Worm (Caenorhabditis elegans): Measurements from ENCODE around the gene lgc-16.

Gene lgc-16

DNA sequence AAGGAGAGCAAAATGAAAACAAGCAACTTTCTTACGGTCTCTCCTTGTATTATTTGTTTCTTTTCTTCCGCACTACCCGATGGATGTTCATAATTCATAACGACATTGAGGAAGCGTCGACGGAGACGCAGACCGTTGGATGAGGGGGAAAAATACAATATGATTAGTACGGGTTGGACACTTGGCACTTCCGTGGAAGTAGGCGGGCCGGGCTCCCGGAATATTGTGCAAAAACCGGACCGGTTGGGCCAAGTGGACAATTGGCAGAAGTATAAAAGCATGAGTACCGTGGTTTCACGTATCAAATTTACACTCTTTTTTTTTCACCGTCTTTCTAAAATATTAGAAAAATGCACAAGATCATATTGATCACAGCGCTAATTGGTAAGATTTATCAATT lies 24.1 kb downstream of the lgc-16 start, which contains the start of gene M153.3:
Gene M153.3 (plus strand): TSS at position 301 of the 400 bp plus-strand sequence.
- TF ChIP-seq attf-6 (GFP tag; IDR thresholded peaks at IDR 0.05) (no peak), hlh-12 (tag; optimal IDR thresholded peaks at IDR 0.05) (no peak), snpc-1.3 (tag; optimal IDR thresholded peaks at IDR 0.05; ENCODE audit: insufficient read depth) (no peak), ztf-25 (GFP tag; IDR thresholded peaks at IDR 0.05) (no peak), C17E4.6 (GFP tag; IDR thresholded peaks at IDR 0.05) (no peak), madf-3 (GFP tag; IDR thresholded peaks at IDR 0.05) (no peak), nhr-120 (GFP tag; IDR thresholded peaks at IDR 0.05) (no peak), Y95B8A.8 (GFP tag; IDR thresholded peaks at IDR 0.05) (no peak), akir-1 (GFP tag; optimal IDR thresholded peaks at IDR 0.05) (no peak), unc-62 (GFP tag; optimal IDR thresholded peaks at IDR 0.05) (no peak), ets-4 (GFP tag; optimal IDR thresholded peaks at IDR 0.05) (no peak), repo-1 (tag; optimal IDR thresholded peaks at IDR 0.05) (no peak)

DNA sequence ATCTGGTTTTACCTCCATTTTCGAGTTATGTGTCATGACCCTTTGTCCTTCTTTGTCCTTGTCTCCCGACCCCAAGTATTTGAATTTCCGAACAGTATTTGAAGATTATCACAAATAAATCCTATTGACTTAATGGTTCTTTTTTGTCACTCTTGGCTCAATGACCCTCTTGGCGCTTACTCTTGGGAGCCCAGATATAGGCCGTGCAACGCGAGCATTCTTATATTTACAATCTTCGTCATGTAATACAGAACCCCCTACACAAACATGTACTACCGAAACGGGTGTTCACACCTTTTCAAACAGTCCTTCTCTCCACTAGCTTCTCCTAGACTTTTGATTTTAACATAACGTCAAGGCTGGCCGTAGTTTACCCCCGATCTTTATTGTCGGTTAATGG lies 25.3 kb downstream of the lgc-16 start, which contains the start of gene M153.5:
Gene M153.5 (plus strand): TSS at position 301 of the 400 bp plus-strand sequence.
- no peak for TF ChIP-seq bed-1 (GFP tag; IDR thresholded peaks at IDR 0.05)
- TF ChIP-seq mxl-1 (tag; optimal IDR thresholded peaks at IDR 0.05): no peak
- TF ChIP-seq ztf-28 (GFP tag; IDR thresholded peaks at IDR 0.05): no peak
- no peak for TF ChIP-seq F57C9.4 (tag; optimal IDR thresholded peaks at IDR 0.05)
- TF ChIP-seq dpff-1 (tag; optimal IDR thresholded peaks at IDR 0.05): no peak
- TF ChIP-seq attf-6 (GFP tag; IDR thresholded peaks at IDR 0.05): no peak

DNA sequence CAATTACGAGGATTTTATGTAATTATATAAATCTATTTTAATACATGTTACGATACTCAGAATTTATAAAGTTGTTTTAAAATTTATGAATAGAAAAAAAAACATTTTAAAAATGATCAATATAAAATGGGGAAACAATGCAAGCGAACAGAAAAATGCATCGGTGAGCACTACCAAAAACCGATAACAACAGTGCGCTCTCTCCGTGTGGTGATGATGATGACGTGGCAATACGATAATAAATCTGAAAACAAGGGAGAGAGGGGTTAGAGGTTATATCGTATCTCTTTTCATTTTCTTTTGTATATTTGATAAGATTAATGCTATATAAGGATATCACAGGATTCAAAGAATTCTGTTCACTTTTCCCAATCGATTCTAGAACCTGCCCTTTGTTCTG lies 27.5 kb downstream of the lgc-16 start:
- TF ChIP-seq F49E8.2 (tag; optimal IDR thresholded peaks at IDR 0.05; ENCODE audit: insufficient read depth): no peak
- TF ChIP-seq K11D2.4 (GFP tag; IDR thresholded peaks at IDR 0.05): no peak
- no peak for TF ChIP-seq dpff-1 (tag; optimal IDR thresholded peaks at IDR 0.05)
- TF ChIP-seq repo-1 (tag; optimal IDR thresholded peaks at IDR 0.05): no peak
- no peak for TF ChIP-seq F22D6.2 (tag; optimal IDR thresholded peaks at IDR 0.05)
- no peak for TF ChIP-seq F57C9.4 (tag; optimal IDR thresholded peaks at IDR 0.05)
- TF ChIP-seq ekl-4 (GFP tag; IDR thresholded peaks at IDR 0.05): no peak
- no peak for TF ChIP-seq hlh-26 (GFP tag; conservative IDR thresholded peaks at IDR 0.05)
- TF ChIP-seq F52B5.7 (tag; optimal IDR thresholded peaks at IDR 0.05): no peak
- no peak for TF ChIP-seq Y56A3A.18 (GFP tag; IDR thresholded peaks at IDR 0.05)
- no peak for TF ChIP-seq efl-1 (GFP tag; optimal IDR thresholded peaks at IDR 0.05)
- no peak for TF ChIP-seq lsl-1 (GFP tag; optimal IDR thresholded peaks at IDR 0.05)
- TF ChIP-seq bed-1 (GFP tag; IDR thresholded peaks at IDR 0.05): no peak
- TF ChIP-seq zim-3 (tag; optimal IDR thresholded peaks at IDR 0.05): no peak
- TF ChIP-seq F10E7.11 (tag; optimal IDR thresholded peaks at IDR 0.05): no peak
- TF ChIP-seq egrh-3 (GFP tag; IDR thresholded peaks at IDR 0.05): no peak
- TF ChIP-seq mes-4 (tag; optimal IDR thresholded peaks at IDR 0.05): no peak
- no peak for TF ChIP-seq ztf-22 (GFP tag; optimal IDR thresholded peaks at IDR 0.05)
- no peak for TF ChIP-seq bed-2 (GFP tag; IDR thresholded peaks at IDR 0.05)
- TF ChIP-seq Y67H2A.10 (GFP tag; conservative IDR thresholded peaks at IDR 0.05): no peak

DNA sequence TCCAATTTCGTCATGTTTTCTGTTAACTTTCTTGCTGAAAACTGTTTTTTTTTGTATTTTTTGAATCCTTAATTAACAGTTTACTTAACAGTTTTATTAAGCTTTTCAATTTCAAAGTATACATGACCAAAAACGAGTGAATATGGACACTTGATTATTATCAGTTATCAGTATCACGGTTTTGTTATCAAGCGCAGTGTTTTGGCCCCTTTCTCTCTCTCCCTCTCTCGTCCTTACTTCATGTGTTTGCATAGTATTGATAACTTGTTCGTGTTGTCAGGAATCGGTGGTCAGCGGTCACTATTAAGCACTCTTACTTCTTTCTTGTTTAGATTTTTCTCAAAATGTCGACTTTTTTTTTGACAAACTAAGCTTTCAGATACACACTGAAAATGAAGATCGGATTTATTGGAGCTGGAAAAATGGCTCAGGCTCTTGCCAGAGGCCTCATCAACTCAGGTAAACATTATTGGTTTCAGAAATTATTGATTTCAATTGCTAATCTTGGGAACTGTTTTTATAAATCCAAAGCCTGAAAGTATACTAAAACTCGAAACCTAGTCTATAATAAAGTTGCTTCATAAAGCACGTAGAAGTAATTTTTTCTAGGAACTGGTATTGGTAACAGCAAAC lies 28.1 kb downstream of the lgc-16 start, which contains the start of gene pycr-1:
Gene pycr-1 (plus strand): TSS at position 380 of the 633 bp plus-strand sequence.
- TF ChIP-seq Y56A3A.18 (GFP tag; IDR thresholded peaks at IDR 0.05) (no peak), nhr-80 (tag; optimal IDR thresholded peaks at IDR 0.05) (peak; percentile 63)

Measured in whole organism, young adult.